Worm (Caenorhabditis elegans): Measurements from ENCODE around the gene pudl-2.
"Not testable (repeated sequence)": the region's sequence is repeated elsewhere in the genome, so short reads cannot be mapped to it uniquely, and the experiment has no call there.

pudl-2 gene

DNA sequence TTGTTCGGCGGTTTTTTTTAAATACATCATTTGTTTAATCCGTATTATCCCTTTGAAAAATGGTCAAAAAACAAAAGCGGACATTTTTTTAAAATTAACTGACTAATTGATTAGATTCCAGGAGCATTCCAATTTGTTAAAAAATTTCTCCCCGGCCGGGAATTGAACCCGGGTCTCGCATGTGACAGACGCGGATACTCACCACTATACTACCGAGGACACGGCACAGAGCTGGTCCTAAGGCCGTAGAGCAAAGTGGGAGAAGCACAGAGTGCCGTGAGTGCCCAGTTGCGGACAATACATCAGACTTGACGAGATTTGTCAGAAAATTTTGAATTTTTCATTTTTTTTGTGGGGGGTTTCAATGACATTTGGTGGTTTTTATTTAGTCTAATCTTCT lies 33.6 kb upstream of the pudl-2 start:
- TF ChIP-seq F13C5.2 (tag; optimal IDR thresholded peaks at IDR 0.05) (no peak), scrt-1 (GFP tag; IDR thresholded peaks at IDR 0.05) (peak; percentile 38; the same call in 1 of the 2 replicates), pes-1 (GFP tag; IDR thresholded peaks at IDR 0.05) (peak; percentile 54; the same call in 1 of the 2 replicates), sea-1 (GFP tag; conservative IDR thresholded peaks at IDR 0.05) (no peak), hmg-4 (GFP tag; optimal IDR thresholded peaks at IDR 0.05) (no peak), tra-4 (tag; optimal IDR thresholded peaks at IDR 0.05) (no peak), flt-1 (GFP tag; IDR thresholded peaks at IDR 0.05) (0 out of 2 replicates have a peak, but pooled peaks have one; percentile 13), ets-7 (tag; optimal IDR thresholded peaks at IDR 0.05) (no peak), aly-1 (tag; optimal IDR thresholded peaks at IDR 0.05) (no peak), ceh-36 (tag; optimal IDR thresholded peaks at IDR 0.05) (no peak), hnd-1 (tag; optimal IDR thresholded peaks at IDR 0.05) (no peak), tbx-37 (GFP tag; conservative IDR thresholded peaks at IDR 0.05) (no peak), ama-1 (optimal IDR thresholded peaks at IDR 0.05) (no peak), tbx-11 (GFP tag; IDR thresholded peaks at IDR 0.05) (no peak), ceh-13 (GFP tag; optimal IDR thresholded peaks at IDR 0.05) (no peak), B0310.2 (tag; optimal IDR thresholded peaks at IDR 0.05) (no peak), hmbx-1 (tag; optimal IDR thresholded peaks at IDR 0.05) (no peak)

DNA sequence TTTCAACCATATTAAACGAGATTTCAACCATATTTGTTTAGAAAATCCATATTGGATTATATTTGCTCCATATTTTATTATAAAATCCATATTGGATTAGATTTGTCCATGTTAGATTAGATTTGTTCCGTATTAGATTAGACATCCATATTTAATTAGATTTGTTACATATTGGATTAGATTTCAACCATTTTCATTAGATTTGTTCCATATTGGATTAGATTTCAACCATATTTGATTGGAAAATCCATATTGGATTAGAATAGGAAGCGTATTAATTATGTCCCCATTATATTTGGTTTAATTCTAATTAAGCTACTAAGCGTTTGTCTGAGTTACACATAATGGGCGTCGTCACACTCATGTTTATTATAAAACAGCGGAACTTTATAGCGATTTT lies 33.1 kb upstream of the pudl-2 start, which contains the start of gene Y54G2A.44:
Y54G2A.44 (plus strand) TSS at position 301 of the 400 bp plus-strand sequence.
- not testable (repeated sequence) for TF ChIP-seq B0310.2 (tag; optimal IDR thresholded peaks at IDR 0.05); ceh-36 (tag; optimal IDR thresholded peaks at IDR 0.05); hmg-4 (GFP tag; optimal IDR thresholded peaks at IDR 0.05)

DNA sequence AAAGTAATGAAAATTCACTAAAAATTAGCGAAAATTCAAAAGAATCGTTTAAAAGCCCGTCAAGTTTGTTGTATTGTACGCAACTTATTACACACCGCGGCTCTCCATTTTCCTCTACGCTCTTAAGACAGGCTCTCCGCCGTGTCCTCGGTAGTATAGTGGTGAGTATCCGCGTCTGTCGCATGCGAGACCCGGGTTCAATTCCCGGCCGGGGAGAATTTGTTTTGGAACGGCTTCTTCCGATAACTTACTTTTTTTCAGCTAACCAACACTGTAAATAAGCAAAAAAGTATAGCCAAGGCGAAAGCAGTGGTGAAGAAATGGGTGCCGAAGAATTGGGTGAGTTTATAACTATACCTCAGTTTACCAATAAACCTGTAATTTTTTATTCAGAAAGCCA lies 32.4 kb upstream of the pudl-2 start:
- no peak for TF ChIP-seq ama-1 (optimal IDR thresholded peaks at IDR 0.05)
- TF ChIP-seq flt-1 (GFP tag; IDR thresholded peaks at IDR 0.05) = peak; percentile 70
- TF ChIP-seq ets-7 (tag; optimal IDR thresholded peaks at IDR 0.05) = no peak
- peak; percentile 5 for TF ChIP-seq aly-1 (tag; optimal IDR thresholded peaks at IDR 0.05)
- no peak for TF ChIP-seq F13C5.2 (tag; optimal IDR thresholded peaks at IDR 0.05)
- TF ChIP-seq hnd-1 (tag; optimal IDR thresholded peaks at IDR 0.05) = peak; percentile 14
- TF ChIP-seq ceh-36 (tag; optimal IDR thresholded peaks at IDR 0.05) = peak; percentile 50
- peak; percentile 22 for TF ChIP-seq B0310.2 (tag; optimal IDR thresholded peaks at IDR 0.05)
- peak; percentile 37 for TF ChIP-seq ceh-13 (GFP tag; optimal IDR thresholded peaks at IDR 0.05)
- TF ChIP-seq tra-4 (tag; optimal IDR thresholded peaks at IDR 0.05) = no peak
- TF ChIP-seq hmbx-1 (tag; optimal IDR thresholded peaks at IDR 0.05) = no peak
- 0 out of 2 replicates have a peak, but pooled peaks have one; percentile 53 for TF ChIP-seq tbx-11 (GFP tag; IDR thresholded peaks at IDR 0.05)
- TF ChIP-seq pes-1 (GFP tag; IDR thresholded peaks at IDR 0.05) = peak; percentile 72
- peak; percentile 78 for TF ChIP-seq scrt-1 (GFP tag; IDR thresholded peaks at IDR 0.05)
- TF ChIP-seq hmg-4 (GFP tag; optimal IDR thresholded peaks at IDR 0.05) = peak; percentile 46
- 0 out of 2 replicates have a peak, but pooled peaks have one; percentile 40 for TF ChIP-seq sea-1 (GFP tag; conservative IDR thresholded peaks at IDR 0.05)
- TF ChIP-seq tbx-37 (GFP tag; conservative IDR thresholded peaks at IDR 0.05) = peak; percentile 38; the same call in 1 of the 2 replicates

DNA sequence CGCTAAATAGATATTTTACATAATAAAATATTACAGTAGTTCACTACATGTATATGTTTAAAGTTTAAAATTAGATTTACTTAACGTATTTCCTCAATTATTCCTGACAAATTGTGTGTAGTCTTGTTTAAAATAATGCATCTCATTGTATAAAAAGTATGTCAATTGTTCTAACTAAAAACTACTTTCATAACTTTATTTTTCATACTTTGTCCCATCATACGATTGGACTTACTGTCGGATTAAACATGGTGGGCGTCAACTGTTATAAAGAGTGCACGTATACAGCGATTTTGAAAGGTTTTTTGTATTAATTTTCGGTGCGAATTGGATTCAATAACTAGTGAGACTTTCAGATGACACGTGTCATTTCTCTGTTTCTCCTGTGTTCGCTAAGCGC lies 31.0 kb upstream of the pudl-2 start, which contains the start of gene Y54G2A.32:
Y54G2A.32 (plus strand) TSS at position 301 of the 400 bp plus-strand sequence.
- TF ChIP-seq flt-1 (GFP tag; IDR thresholded peaks at IDR 0.05) = no peak
- no peak for TF ChIP-seq hmbx-1 (tag; optimal IDR thresholded peaks at IDR 0.05)
- TF ChIP-seq ama-1 (optimal IDR thresholded peaks at IDR 0.05) = no peak
- no peak for TF ChIP-seq pes-1 (GFP tag; IDR thresholded peaks at IDR 0.05)
- no peak for TF ChIP-seq ets-7 (tag; optimal IDR thresholded peaks at IDR 0.05)
- TF ChIP-seq scrt-1 (GFP tag; IDR thresholded peaks at IDR 0.05) = no peak
- TF ChIP-seq tbx-37 (GFP tag; conservative IDR thresholded peaks at IDR 0.05) = no peak
- no peak for TF ChIP-seq hnd-1 (tag; optimal IDR thresholded peaks at IDR 0.05)
- TF ChIP-seq tra-4 (tag; optimal IDR thresholded peaks at IDR 0.05) = no peak

DNA sequence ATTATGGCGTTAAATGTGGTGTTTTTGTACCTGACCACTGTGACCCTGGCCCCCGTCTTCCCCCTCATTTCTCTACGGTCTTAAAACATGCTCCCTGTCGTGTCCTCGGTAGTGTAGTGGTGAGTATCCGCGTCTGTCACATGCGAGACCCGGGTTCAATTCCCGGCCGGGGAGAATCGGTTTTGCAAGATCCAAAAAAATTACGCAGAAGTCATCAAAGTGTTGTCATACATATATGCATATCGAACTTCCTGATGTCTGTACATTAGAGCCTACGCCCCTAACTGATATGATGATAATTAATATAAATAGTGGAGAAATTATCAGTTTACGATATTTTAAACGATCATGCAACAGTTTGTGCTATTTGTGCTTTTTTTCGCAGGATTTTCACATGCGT lies 29.1 kb upstream of the pudl-2 start, which contains the start of gene Y54G2A.45:
Y54G2A.45 (plus strand) TSS at position 333 of the 400 bp plus-strand sequence.
- TF ChIP-seq sea-1 (GFP tag; conservative IDR thresholded peaks at IDR 0.05) = peak; percentile 88
- TF ChIP-seq F13C5.2 (tag; optimal IDR thresholded peaks at IDR 0.05) = no peak
- TF ChIP-seq hnd-1 (tag; optimal IDR thresholded peaks at IDR 0.05) = peak; percentile 69
- TF ChIP-seq tra-4 (tag; optimal IDR thresholded peaks at IDR 0.05) = peak; percentile 30
- TF ChIP-seq aly-1 (tag; optimal IDR thresholded peaks at IDR 0.05) = peak; percentile 65
- peak; percentile 67 for TF ChIP-seq ceh-36 (tag; optimal IDR thresholded peaks at IDR 0.05)
- peak; percentile 37 for TF ChIP-seq ets-7 (tag; optimal IDR thresholded peaks at IDR 0.05)
- no peak for TF ChIP-seq ama-1 (optimal IDR thresholded peaks at IDR 0.05)
- TF ChIP-seq flt-1 (GFP tag; IDR thresholded peaks at IDR 0.05) = peak; percentile 85
- TF ChIP-seq B0310.2 (tag; optimal IDR thresholded peaks at IDR 0.05) = peak; percentile 81
- TF ChIP-seq pes-1 (GFP tag; IDR thresholded peaks at IDR 0.05) = peak; percentile 88
- TF ChIP-seq hmbx-1 (tag; optimal IDR thresholded peaks at IDR 0.05) = peak; percentile 49
- peak; percentile 80 for TF ChIP-seq ceh-13 (GFP tag; optimal IDR thresholded peaks at IDR 0.05)
- peak; percentile 87 for TF ChIP-seq hmg-4 (GFP tag; optimal IDR thresholded peaks at IDR 0.05)
- TF ChIP-seq tbx-37 (GFP tag; conservative IDR thresholded peaks at IDR 0.05) = peak; percentile 64; the same call in 1 of the 2 replicates
- TF ChIP-seq tbx-11 (GFP tag; IDR thresholded peaks at IDR 0.05) = peak; percentile 81
- TF ChIP-seq scrt-1 (GFP tag; IDR thresholded peaks at IDR 0.05) = peak; percentile 82

DNA sequence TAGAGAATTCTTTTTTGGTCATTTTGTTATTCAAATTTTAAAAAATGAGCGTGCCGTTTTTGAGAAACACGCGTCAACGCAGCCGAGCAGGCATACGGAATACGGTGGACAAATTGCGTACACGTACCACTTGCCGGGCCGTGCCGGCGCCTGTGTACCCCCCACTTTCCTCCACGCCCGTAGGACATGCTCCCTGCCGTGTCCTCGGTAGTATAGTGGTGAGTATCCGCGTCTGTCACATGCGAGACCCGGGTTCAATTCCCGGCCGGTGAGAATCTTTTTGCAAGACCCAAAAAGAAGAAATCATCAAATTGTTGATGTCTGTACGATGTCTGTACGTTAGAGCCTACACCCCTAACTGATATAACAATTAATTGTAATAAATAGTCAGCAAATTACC lies 26.5 kb upstream of the pudl-2 start:
- TF ChIP-seq hmbx-1 (tag; optimal IDR thresholded peaks at IDR 0.05) = no peak
- TF ChIP-seq tra-4 (tag; optimal IDR thresholded peaks at IDR 0.05) = no peak
- TF ChIP-seq pes-1 (GFP tag; IDR thresholded peaks at IDR 0.05) = 0 out of 2 replicates have a peak, but pooled peaks have one; percentile 22
- 0 out of 2 replicates have a peak, but pooled peaks have one; percentile 27 for TF ChIP-seq flt-1 (GFP tag; IDR thresholded peaks at IDR 0.05)
- peak; percentile 42; the same call in 1 of the 2 replicates for TF ChIP-seq scrt-1 (GFP tag; IDR thresholded peaks at IDR 0.05)

DNA sequence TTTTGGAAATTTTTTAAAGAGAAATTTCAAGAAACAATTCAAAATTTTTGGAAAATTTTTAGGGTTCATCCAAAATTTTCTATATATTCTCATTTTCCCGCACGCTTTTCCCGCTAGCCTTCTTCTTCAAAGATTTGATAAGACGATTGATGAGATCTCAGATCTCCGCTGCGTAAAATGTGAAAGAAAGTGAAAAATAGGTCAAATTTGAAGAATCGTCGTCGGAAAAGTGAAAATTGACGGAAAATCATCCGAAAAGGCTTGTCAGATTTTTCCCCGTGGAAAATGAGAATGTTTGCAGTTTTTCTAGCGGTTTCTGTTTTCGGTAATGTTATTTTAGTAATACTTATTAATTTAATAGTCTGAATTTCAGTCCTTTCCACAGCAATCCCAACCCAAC lies 25.4 kb upstream of the pudl-2 start, which contains the start of gene Y54G2A.76:
Y54G2A.76 (plus strand) TSS at position 203 of the 400 bp plus-strand sequence.
- TF ChIP-seq sea-1 (GFP tag; conservative IDR thresholded peaks at IDR 0.05) (no peak), F13C5.2 (tag; optimal IDR thresholded peaks at IDR 0.05) (no peak), hmg-4 (GFP tag; optimal IDR thresholded peaks at IDR 0.05) (no peak), B0310.2 (tag; optimal IDR thresholded peaks at IDR 0.05) (no peak), ceh-13 (GFP tag; optimal IDR thresholded peaks at IDR 0.05) (no peak), scrt-1 (GFP tag; IDR thresholded peaks at IDR 0.05) (no peak), aly-1 (tag; optimal IDR thresholded peaks at IDR 0.05) (no peak), tbx-37 (GFP tag; conservative IDR thresholded peaks at IDR 0.05) (no peak)
